Fruit fly (Drosophila melanogaster) whole organism, embryonic: ENCODE data around the gene eco.

Source experiments
- BEAF-32 ChIP-seq: fragments of 200-800 bp; sonication (Bioruptor generic); optimal IDR thresholded peaks from 3 replicates; lab custom pipeline; 2017; ENCODE audit warnings: missing biosample characterization, missing genetic modification characterization, mild to moderate bottlenecking, moderate library complexity, missing genetic modification reagents
- Bgb ChIP-seq: fragments of 200-800 bp; sonication (Bioruptor generic); IDR thresholded peaks from 2 replicates; pipeline ENCODE4 v1.3.6; 2022; ENCODE audit warnings: missing biosample characterization, missing genetic modification characterization; ENCODE audit not compliant: partially characterized antibody
- CG10267 ChIP-seq: fragments of 200-800 bp; sonication (Bioruptor generic); optimal IDR thresholded peaks from 2 replicates; lab custom pipeline; 2018; ENCODE audit warnings: missing biosample characterization, mild to moderate bottlenecking, missing genetic modification characterization, moderate library complexity
- CG11398 ChIP-seq: fragments of 200-800 bp; sonication (Bioruptor generic); optimal IDR thresholded peaks from 2 replicates; lab custom pipeline; 2016; ENCODE audit warnings: missing biosample characterization, missing genetic modification characterization
- CG12299 ChIP-seq: fragments of 200-800 bp; sonication (Bioruptor generic); optimal IDR thresholded peaks from 2 replicates; lab custom pipeline; 2018; ENCODE audit warnings: missing biosample characterization, mild to moderate bottlenecking, missing genetic modification characterization
- CG12391 ChIP-seq: fragments of 200-800 bp; sonication (Bioruptor generic); optimal IDR thresholded peaks from 3 replicates; lab custom pipeline; 2018; ENCODE audit warnings: missing biosample characterization, mild to moderate bottlenecking, missing genetic modification characterization, moderate library complexity
- CG12744 ChIP-seq: fragments of 200-800 bp; sonication (Bioruptor generic); optimal IDR thresholded peaks from 2 replicates; lab custom pipeline; 2016; ENCODE audit warnings: missing biosample characterization, missing genetic modification characterization
- CG14710 ChIP-seq: fragments of 200-800 bp; sonication (Bioruptor generic); optimal IDR thresholded peaks from 3 replicates; lab custom pipeline; 2019; ENCODE audit warnings: missing biosample characterization, mild to moderate bottlenecking, missing genetic modification characterization, moderate library complexity
- CG15514 ChIP-seq: fragments of 200-800 bp; sonication (Bioruptor generic); optimal IDR thresholded peaks from 3 replicates; lab custom pipeline; 2017; ENCODE audit warnings: missing biosample characterization, missing genetic modification characterization, mild to moderate bottlenecking, moderate library complexity, missing genetic modification reagents
- CG2712 ChIP-seq: fragments of 200-800 bp; optimal IDR thresholded peaks from 3 replicates; lab custom pipeline; 2019; ENCODE audit warnings: missing biosample characterization, mild to moderate bottlenecking, missing genetic modification characterization, moderate library complexity
- CG2889 ChIP-seq: fragments of 200-800 bp; sonication (Bioruptor generic); IDR thresholded peaks from 3 replicates; pipeline ENCODE4 v1.3.6; 2022; ENCODE audit warnings: missing biosample characterization, missing genetic modification characterization
- CG31441 ChIP-seq: fragments of 200-800 bp; sonication (Bioruptor generic); IDR thresholded peaks from 2 replicates; pipeline ENCODE4 v1.3.6; 2022; ENCODE audit warnings: missing biosample characterization, missing genetic modification characterization
- CG42726 ChIP-seq: fragments of 200-800 bp; sonication (Bioruptor generic); IDR thresholded peaks from 2 replicates; pipeline ENCODE4 v1.3.6; 2022; ENCODE audit warnings: missing biosample characterization, missing genetic modification characterization; ENCODE audit not compliant: partially characterized antibody
- CG4328 ChIP-seq: fragments of 200-800 bp; sonication (Bioruptor generic); optimal IDR thresholded peaks from 3 replicates; lab custom pipeline; 2017; ENCODE audit warnings: missing biosample characterization, missing genetic modification reagents, missing genetic modification characterization
- CG4617 ChIP-seq: fragments of 200-800 bp; sonication (Bioruptor generic); optimal IDR thresholded peaks from 3 replicates; lab custom pipeline; 2016; ENCODE audit warnings: missing biosample characterization, missing genetic modification characterization, borderline replicate concordance
- CG6689 ChIP-seq: fragments of 200-800 bp; sonication (Bioruptor generic); IDR thresholded peaks from 2 replicates; pipeline ENCODE4 v1.3.6; 2022; ENCODE audit warnings: missing biosample characterization, missing genetic modification characterization
- CG7963 ChIP-seq: fragments of 200-800 bp; sonication (Bioruptor generic); IDR thresholded peaks from 3 replicates; pipeline ENCODE4 v1.3.6; 2022; ENCODE audit warnings: missing biosample characterization, missing genetic modification characterization; ENCODE audit not compliant: partially characterized antibody
- CG8944 ChIP-seq: fragments of 200-800 bp; sonication (Bioruptor generic); optimal IDR thresholded peaks from 3 replicates; lab custom pipeline; 2016; ENCODE audit warnings: missing biosample characterization, missing genetic modification characterization
- CG9609 ChIP-seq: fragments of 200-800 bp; sonication (Bioruptor generic); optimal IDR thresholded peaks from 3 replicates; lab custom pipeline; 2016; ENCODE audit warnings: missing biosample characterization, missing genetic modification characterization
- D19B ChIP-seq: fragments of 200-800 bp; sonication (Bioruptor generic); optimal IDR thresholded peaks from 2 replicates; lab custom pipeline; 2017; ENCODE audit warnings: missing biosample characterization, mild to moderate bottlenecking, missing genetic modification characterization
- Dp ChIP-seq: fragments of 200-800 bp; sonication (Bioruptor generic); optimal IDR thresholded peaks from 2 replicates; lab custom pipeline; 2018; ENCODE audit warnings: missing biosample characterization, mild to moderate bottlenecking, missing genetic modification characterization, moderate library complexity
- Ets97D ChIP-seq: fragments of 200-800 bp; sonication (Bioruptor generic); optimal IDR thresholded peaks from 3 replicates; lab custom pipeline; 2016; ENCODE audit warnings: missing biosample characterization, missing genetic modification characterization
- MESR4 ChIP-seq: fragments of 200-800 bp; sonication (Bioruptor generic); optimal IDR thresholded peaks from 2 replicates; lab custom pipeline; 2018; ENCODE audit warnings: missing biosample characterization, mild to moderate bottlenecking, missing genetic modification characterization, moderate library complexity
- Med ChIP-seq: fragments of 200-800 bp; sonication (Bioruptor generic); peaks from one replicate; lab custom pipeline; 2016; ENCODE audit warnings: missing biosample characterization, missing genetic modification characterization, mild to moderate bottlenecking, inconsistent platforms, moderate library complexity
- NC2β ChIP-seq: fragments of 200-800 bp; sonication (Bioruptor generic); optimal IDR thresholded peaks from 2 replicates; lab custom pipeline; 2016; ENCODE audit warnings: missing biosample characterization, missing genetic modification characterization
- Neu2 ChIP-seq: fragments of 200-800 bp; sonication (Bioruptor generic); optimal IDR thresholded peaks from 3 replicates; lab custom pipeline; 2016; ENCODE audit warnings: missing biosample characterization, missing genetic modification characterization, borderline replicate concordance
- Nf-YC ChIP-seq: fragments of 200-800 bp; optimal IDR thresholded peaks from 3 replicates; lab custom pipeline; 2019; ENCODE audit warnings: missing biosample characterization, mild to moderate bottlenecking, missing genetic modification characterization, moderate library complexity
- Sry-δ ChIP-seq: fragments of 200-800 bp; sonication (Bioruptor generic); optimal IDR thresholded peaks from 2 replicates; lab custom pipeline; 2016; ENCODE audit warnings: missing biosample characterization, missing genetic modification characterization
- YL-1 ChIP-seq: fragments of 200-800 bp; sonication (Bioruptor generic); optimal IDR thresholded peaks from 3 replicates; lab custom pipeline; 2017; ENCODE audit warnings: missing biosample characterization, mild to moderate bottlenecking, missing genetic modification characterization
- ato ChIP-seq: fragments of 200-800 bp; sonication (Bioruptor generic); IDR thresholded peaks from 2 replicates; pipeline ENCODE4 v1.3.6; 2022; ENCODE audit warnings: missing biosample characterization, missing genetic modification characterization; ENCODE audit not compliant: partially characterized antibody
- bbx ChIP-seq: fragments of 200-800 bp; sonication (Bioruptor generic); IDR thresholded peaks from 2 replicates; pipeline ENCODE4 v1.3.6; 2022; ENCODE audit warnings: missing biosample characterization, missing genetic modification characterization; ENCODE audit not compliant: partially characterized antibody
- chinmo ChIP-seq: fragments of 200-800 bp; sonication (Bioruptor generic); IDR thresholded peaks from 4 replicates; pipeline ENCODE4 v1.3.6; 2022; ENCODE audit warnings: missing biosample characterization, missing genetic modification characterization; ENCODE audit not compliant: partially characterized antibody
- corto ChIP-seq: fragments of 200-800 bp; sonication (Bioruptor generic); optimal IDR thresholded peaks from 2 replicates; lab custom pipeline; 2016; ENCODE audit warnings: missing biosample characterization, mild to moderate bottlenecking, missing genetic modification characterization, moderate library complexity
- da ChIP-seq: fragments of 200-800 bp; sonication (Bioruptor generic); optimal IDR thresholded peaks from 2 replicates; lab custom pipeline; 2016; ENCODE audit warnings: missing biosample characterization, missing genetic modification characterization
- disco-r ChIP-seq: fragments of 200-800 bp; sonication (Bioruptor generic); optimal IDR thresholded peaks from 2 replicates; lab custom pipeline; 2016; ENCODE audit warnings: missing biosample characterization, missing genetic modification characterization
- fd96Cb ChIP-seq: fragments of 200-800 bp; sonication (Bioruptor generic); optimal IDR thresholded peaks from 2 replicates; lab custom pipeline; 2018; ENCODE audit warnings: missing biosample characterization, mild to moderate bottlenecking, missing genetic modification characterization, moderate library complexity
- phol ChIP-seq: fragments of 200-800 bp; sonication (Bioruptor generic); optimal IDR thresholded peaks from 3 replicates; lab custom pipeline; 2018; ENCODE audit warnings: missing biosample characterization, mild to moderate bottlenecking, missing genetic modification characterization, moderate library complexity
- pnt ChIP-seq: fragments of 200-800 bp; sonication (Bioruptor generic); optimal IDR thresholded peaks from 3 replicates; lab custom pipeline; 2016; ENCODE audit warnings: missing biosample characterization, missing genetic modification characterization
- rib ChIP-seq: fragments of 200-800 bp; sonication (Bioruptor generic); IDR thresholded peaks from 2 replicates; pipeline ENCODE4 v1.3.6; 2022; ENCODE audit warnings: missing biosample characterization, missing genetic modification characterization
- row ChIP-seq: fragments of 200-800 bp; sonication (Bioruptor generic); IDR thresholded peaks from 3 replicates; pipeline ENCODE4 v1.3.6; 2022; ENCODE audit warnings: missing biosample characterization, missing genetic modification characterization
- sd ChIP-seq: fragments of 200-800 bp; sonication (Bioruptor generic); optimal IDR thresholded peaks from 3 replicates; lab custom pipeline; 2018; ENCODE audit warnings: missing biosample characterization, mild to moderate bottlenecking, missing genetic modification characterization, moderate library complexity
- tin ChIP-seq: fragments of 200-800 bp; sonication (Bioruptor generic); optimal IDR thresholded peaks from 3 replicates; lab custom pipeline; 2016; ENCODE audit warnings: missing biosample characterization, missing genetic modification characterization
- tna ChIP-seq: fragments of 200-800 bp; sonication (Bioruptor generic); IDR thresholded peaks from 2 replicates; pipeline ENCODE4 v1.3.6; 2022; ENCODE audit warnings: missing biosample characterization, missing genetic modification characterization; ENCODE audit not compliant: partially characterized antibody
- tup ChIP-seq: fragments of 200-800 bp; sonication (Bioruptor generic); optimal IDR thresholded peaks from 2 replicates; lab custom pipeline; 2016; ENCODE audit warnings: missing biosample characterization, mild to moderate bottlenecking, missing genetic modification characterization, moderate library complexity
- tx ChIP-seq: fragments of 200-800 bp; sonication (Bioruptor generic); optimal IDR thresholded peaks from 2 replicates; lab custom pipeline; 2016; ENCODE audit warnings: missing biosample characterization, missing genetic modification characterization
- unc-4 ChIP-seq: fragments of 200-800 bp; sonication (Bioruptor generic); IDR thresholded peaks from 2 replicates; pipeline ENCODE4 v1.3.6; 2022; ENCODE audit warnings: missing biosample characterization, missing genetic modification characterization; ENCODE audit not compliant: partially characterized antibody
- unpg ChIP-seq: fragments of 200-800 bp; sonication (Bioruptor generic); optimal IDR thresholded peaks from 3 replicates; lab custom pipeline; 2018; ENCODE audit warnings: missing biosample characterization, mild to moderate bottlenecking, missing genetic modification characterization, moderate library complexity
- wek ChIP-seq: fragments of 200-800 bp; sonication (Bioruptor generic); optimal IDR thresholded peaks from 3 replicates; lab custom pipeline; 2018; ENCODE audit warnings: missing biosample characterization, mild to moderate bottlenecking, missing genetic modification characterization, moderate library complexity

Gene eco

DNA sequence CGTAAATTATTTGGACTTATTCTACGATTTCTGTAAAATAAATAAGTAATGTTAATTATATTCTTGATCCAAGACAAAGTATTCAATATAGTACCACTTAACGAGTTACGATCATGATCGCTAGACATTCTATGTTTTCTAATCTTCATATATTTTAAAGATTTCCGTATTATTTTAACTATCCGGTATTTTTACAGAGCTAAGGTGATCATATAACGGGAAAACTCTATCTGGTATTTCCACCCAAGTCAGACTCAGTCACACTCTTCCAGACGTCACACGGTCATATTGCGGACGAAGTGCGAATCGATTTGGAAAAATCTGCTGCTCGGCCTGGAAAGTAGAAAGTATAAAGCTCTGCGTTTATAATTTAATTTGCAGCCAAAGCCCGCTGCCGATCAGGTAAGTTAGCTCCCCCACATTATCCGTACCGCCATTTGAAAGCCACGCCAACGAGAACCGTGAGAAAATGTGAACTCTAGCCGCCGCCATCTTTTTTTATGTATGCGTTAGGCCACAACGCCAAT is at the start of gene eco, which contains the start of gene lark:
eco (minus strand) TSS at position 125 of the 527 bp plus-strand sequence.
lark (plus strand) TSS at position 51 of the 527 bp plus-strand sequence.
- TF ChIP-seq disco-r (GFP tag; lab: Kevin White, UChicago) (no peak), ato (no peak), CG6689 (GFP tag; lab: Robert Waterston, UW) (no peak), bbx (GFP tag; lab: Robert Waterston, UW) (peak; percentile 19; the same call in 1 of the 2 replicates), chinmo (GFP tag; lab: Robert Waterston, UW) (no peak), Sry-δ (peak; percentile 14), CG12391 (tag; lab: Kevin White, UChicago) (peak; percentile 20), tna (GFP tag; lab: Robert Waterston, UW) (no peak), unc-4 (GFP tag; lab: Robert Waterston, UW) (0 out of 2 replicates have a peak, but pooled peaks have one; percentile 13), wek (GFP tag; lab: Kevin White, UChicago) (peak; percentile 4), sd (no peak), CG2889 (GFP tag; lab: Robert Waterston, UW) (no peak), CG8944 (GFP tag; lab: Kevin White, UChicago) (no peak), BEAF-32 (peak; percentile 42), Med (GFP tag; lab: Kevin White, UChicago) (peak; percentile 67), CG12299 (tag; lab: Kevin White, UChicago) (peak; percentile 60), CG7963 (no peak), Ets97D (GFP tag; lab: Kevin White, UChicago) (peak; percentile 44), CG9609 (GFP tag; lab: Kevin White, UChicago) (no peak), Bgb (GFP tag; lab: Robert Waterston, UW) (peak; percentile 47; the same call in 1 of the 2 replicates), Neu2 (GFP tag; lab: Kevin White, UChicago) (no peak), tup (GFP tag; lab: Kevin White, UChicago) (no peak), rib (GFP tag; lab: Robert Waterston, UW) (no peak), tin (GFP tag; lab: Kevin White, UChicago) (no peak), CG2712 (tag; lab: Kevin White, UChicago) (peak; percentile 29), CG15514 (GFP tag; lab: Kevin White, UChicago) (peak; percentile 6), CG4617 (GFP tag; lab: Kevin White, UChicago) (peak; percentile 79), D19B (GFP tag; lab: Kevin White, UChicago) (no peak), fd96Cb (tag; lab: Kevin White, UChicago) (no peak), pnt (GFP tag; lab: Kevin White, UChicago) (no peak), da (GFP tag; lab: Kevin White, UChicago) (no peak), NC2β (peak; percentile 4), tx (GFP tag; lab: Kevin White, UChicago) (no peak), CG12744 (no peak), corto (GFP tag; lab: Kevin White, UChicago) (no peak), CG4328 (GFP tag; lab: Kevin White, UChicago) (no peak), Dp (peak; percentile 36), CG14710 (tag; lab: Kevin White, UChicago) (peak; percentile 64), CG31441 (no peak), unpg (GFP tag; lab: Kevin White, UChicago) (no peak), CG42726 (GFP tag; lab: Robert Waterston, UW) (peak; percentile 31; the same call in 1 of the 2 replicates), Nf-YC (tag; lab: Kevin White, UChicago) (peak; percentile 1), CG10267 (tag; lab: Kevin White, UChicago) (peak; percentile 83), CG11398 (GFP tag; lab: Kevin White, UChicago) (no peak), row (GFP tag; lab: Robert Waterston, UW) (peak; percentile 37; the same call in 2 of the 3 replicates), phol (peak; percentile 98), MESR4 (peak; percentile 98), YL-1 (GFP tag; lab: Kevin White, UChicago) (peak; percentile 96)
